Worm (Caenorhabditis elegans) whole organism, mixed stage, embryonic: ENCODE measurements around the gene srd-46.

Source experiments
- M03D4.4 ChIP-seq: sonication (generic microtip); optimal IDR thresholded peaks from 2 replicates; lab custom pipeline; 2017; ENCODE audit warnings: mild to moderate bottlenecking, missing genetic modification characterization, missing compliant biosample characterization
- bed-3 ChIP-seq: fragments of 200-800 bp; sonication (Bioruptor generic); optimal IDR thresholded peaks from 3 replicates; lab custom pipeline; 2018; ENCODE audit warnings: mild to moderate bottlenecking, missing genetic modification characterization, moderate library complexity, missing compliant biosample characterization
- blmp-1 ChIP-seq: fragments of 150-350 bp; optimal IDR thresholded peaks from 2 replicates; lab custom pipeline; 2014; ENCODE audit warnings: missing biosample characterization, missing genetic modification characterization
- ceh-39 ChIP-seq: fragments of 150-350 bp; optimal IDR thresholded peaks from 2 replicates; lab custom pipeline; 2014; ENCODE audit warnings: missing biosample characterization, missing genetic modification characterization
- ceh-43 ChIP-seq: fragments of 200-800 bp; sonication (Bioruptor generic); optimal IDR thresholded peaks from 2 replicates; lab custom pipeline; 2018; ENCODE audit warnings: mild to moderate bottlenecking, missing genetic modification characterization, moderate library complexity, missing compliant biosample characterization
- ceh-83 ChIP-seq: fragments of 200-800 bp; sonication (Bioruptor generic); optimal IDR thresholded peaks from 2 replicates; lab custom pipeline; 2018; ENCODE audit warnings: mild to moderate bottlenecking, missing genetic modification characterization, missing compliant biosample characterization
- ces-1 ChIP-seq: fragments of 150-350 bp; optimal IDR thresholded peaks from 2 replicates; lab custom pipeline; 2014; ENCODE audit warnings: missing biosample characterization, missing genetic modification reagents, missing genetic modification characterization
- cnd-1 ChIP-seq: fragments of 200-800 bp; sonication (Bioruptor generic); optimal IDR thresholded peaks from 2 replicates; lab custom pipeline; 2018; ENCODE audit warnings: mild to moderate bottlenecking, missing genetic modification characterization, missing compliant biosample characterization
- drap-1 ChIP-seq: fragments of 200-800 bp; sonication (Bioruptor generic); optimal IDR thresholded peaks from 3 replicates; lab custom pipeline; 2018; ENCODE audit warnings: mild to moderate bottlenecking, missing genetic modification characterization, missing compliant biosample characterization
- flh-1 ChIP-seq: fragments of 200-800 bp; sonication (Bioruptor generic); optimal IDR thresholded peaks from 2 replicates; lab custom pipeline; 2018; ENCODE audit warnings: mild to moderate bottlenecking, missing genetic modification characterization, moderate library complexity, missing compliant biosample characterization
- ham-2 ChIP-seq: fragments of 200-800 bp; sonication (Bioruptor generic); optimal IDR thresholded peaks from 2 replicates; lab custom pipeline; 2018; ENCODE audit warnings: mild to moderate bottlenecking, missing genetic modification characterization, missing compliant biosample characterization
- hlh-1 ChIP-seq: fragments of 150-350 bp; optimal IDR thresholded peaks from 2 replicates; lab custom pipeline; 2014; ENCODE audit warnings: missing biosample characterization, missing genetic modification reagents, missing genetic modification characterization
- lin-13 ChIP-seq: fragments of 150-350 bp; optimal IDR thresholded peaks from 2 replicates; lab custom pipeline; 2014; ENCODE audit warnings: missing biosample characterization, missing genetic modification characterization
- lin-32 ChIP-seq: fragments of 200-800 bp; sonication (Bioruptor generic); optimal IDR thresholded peaks from 2 replicates; lab custom pipeline; 2018; ENCODE audit warnings: mild to moderate bottlenecking, missing genetic modification characterization, missing compliant biosample characterization
- mab-5 ChIP-seq: fragments of 150-350 bp; optimal IDR thresholded peaks from 2 replicates; lab custom pipeline; 2014; ENCODE audit warnings: missing biosample characterization, missing genetic modification characterization
- mep-1 ChIP-seq: fragments of 150-350 bp; optimal IDR thresholded peaks from 2 replicates; lab custom pipeline; 2017; ENCODE audit warnings: missing biosample characterization, missing genetic modification reagents, missing genetic modification characterization, inconsistent platforms
- mls-2 ChIP-seq: sonication (generic microtip); optimal IDR thresholded peaks from 2 replicates; lab custom pipeline; 2016; ENCODE audit warnings: mild to moderate bottlenecking, missing genetic modification characterization, moderate library complexity, missing compliant biosample characterization
- nhr-12 ChIP-seq: fragments of 150-350 bp; optimal IDR thresholded peaks from 2 replicates; lab custom pipeline; 2014; ENCODE audit warnings: missing biosample characterization, missing genetic modification characterization
- nhr-2 ChIP-seq: fragments of 150-350 bp; optimal IDR thresholded peaks from 2 replicates; lab custom pipeline; 2014; ENCODE audit warnings: missing biosample characterization, missing genetic modification characterization
- nhr-28 ChIP-seq: fragments of 150-350 bp; optimal IDR thresholded peaks from 2 replicates; lab custom pipeline; 2014; ENCODE audit warnings: missing biosample characterization, missing genetic modification characterization
- nhr-76 ChIP-seq: sonication (generic microtip); optimal IDR thresholded peaks from 2 replicates; lab custom pipeline; 2017; ENCODE audit warnings: missing biosample characterization, missing genetic modification characterization
- pha-4 ChIP-seq: fragments of 150-350 bp; optimal IDR thresholded peaks from 2 replicates; lab custom pipeline; 2018; ENCODE audit warnings: missing biosample characterization, missing genetic modification reagents, missing genetic modification characterization
- sem-2 ChIP-seq: fragments of 200-800 bp; sonication (Bioruptor generic); optimal IDR thresholded peaks from 2 replicates; lab custom pipeline; 2018; ENCODE audit warnings: mild to moderate bottlenecking, missing genetic modification characterization, missing compliant biosample characterization
- snpc-4 ChIP-seq: fragments of 150-350 bp; optimal IDR thresholded peaks from 2 replicates; lab custom pipeline; 2014; ENCODE audit warnings: missing biosample characterization, missing genetic modification characterization
- sptf-1 ChIP-seq: sonication (generic microtip); optimal IDR thresholded peaks from 2 replicates; lab custom pipeline; 2017; ENCODE audit warnings: mild to moderate bottlenecking, missing genetic modification characterization, moderate library complexity, missing compliant biosample characterization
- tbx-8 ChIP-seq: fragments of 200-800 bp; sonication (Bioruptor generic); optimal IDR thresholded peaks from 2 replicates; lab custom pipeline; 2018; ENCODE audit warnings: mild to moderate bottlenecking, missing genetic modification characterization, moderate library complexity, missing compliant biosample characterization
- unc-120 ChIP-seq: sonication (generic microtip); optimal IDR thresholded peaks from 2 replicates; lab custom pipeline; 2017; ENCODE audit warnings: missing genetic modification characterization, missing compliant biosample characterization; ENCODE audit not compliant: poor library complexity, severe bottlenecking
- unc-62 ChIP-seq: fragments of 150-350 bp; optimal IDR thresholded peaks from 2 replicates; lab custom pipeline; 2014; ENCODE audit warnings: missing biosample characterization, missing genetic modification reagents, missing genetic modification characterization
- zip-8 ChIP-seq: fragments of 150-350 bp; optimal IDR thresholded peaks from 2 replicates; lab custom pipeline; 2014; ENCODE audit warnings: missing biosample characterization, missing genetic modification characterization
- ztf-11 ChIP-seq: fragments of 150-350 bp; optimal IDR thresholded peaks from 2 replicates; lab custom pipeline; 2014; ENCODE audit warnings: missing biosample characterization, missing genetic modification characterization

srd-46 gene

ce11 chrX:12367498-12367897 lies 35.6 kb downstream of the srd-46 start:
- TF ChIP-seq M03D4.4 (peak; percentile 74), lin-32 (GFP tag; lab: Kevin White, UChicago) (peak; percentile 49), zip-8 (tag; lab: Kevin White, UChicago) (no peak), unc-120 (tag; lab: Kevin White, UChicago) (peak; percentile 41), cnd-1 (tag; lab: Kevin White, UChicago) (peak; percentile 74), nhr-2 (tag; lab: Kevin White, UChicago) (no peak), nhr-28 (no peak), sptf-1 (peak; percentile 72), tbx-8 (GFP tag; lab: Kevin White, UChicago) (peak; percentile 36), mls-2 (tag; lab: Kevin White, UChicago) (peak; percentile 72), drap-1 (GFP tag; lab: Kevin White, UChicago) (peak; percentile 80), bed-3 (GFP tag; lab: Kevin White, UChicago) (peak; percentile 59), sem-2 (GFP tag; lab: Kevin White, UChicago) (peak; percentile 64), snpc-4 (no peak), ceh-43 (GFP tag; lab: Kevin White, UChicago) (peak; percentile 44), nhr-76 (no peak), ceh-83 (peak; percentile 84), hlh-1 (tag; lab: Kevin White, UChicago) (peak; percentile 26), mep-1 (tag; lab: Kevin White, UChicago) (peak; percentile 11), unc-62 (GFP tag; lab: Kevin White, UChicago) (no peak), lin-13 (tag; lab: Kevin White, UChicago) (no peak), ham-2 (GFP tag; lab: Kevin White, UChicago) (peak; percentile 51), ces-1 (GFP tag; lab: Kevin White, UChicago) (peak; percentile 2)

DNA sequence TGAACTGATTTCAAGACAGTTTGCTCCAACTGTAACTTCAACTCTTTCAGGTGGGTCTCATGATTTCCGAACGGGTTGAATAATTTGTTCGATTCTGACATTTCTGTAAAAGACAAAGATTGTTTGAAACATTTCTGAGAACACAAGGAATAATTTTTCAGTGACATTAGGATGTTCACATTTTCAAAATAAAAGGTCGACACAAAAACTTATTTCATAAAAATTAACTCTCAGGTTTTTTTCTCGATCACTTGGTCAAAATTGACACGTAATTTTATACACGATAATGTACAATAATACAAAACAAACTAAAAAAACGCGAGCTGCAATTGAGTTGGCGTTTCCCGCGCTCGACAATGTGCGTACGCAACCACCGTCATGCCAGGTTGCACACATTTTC lies 39.4 kb downstream of the srd-46 start, which contains the start of gene rif-1.2:
Gene rif-1.2, minus strand, starts transcription at position 101 of the 400 bp plus-strand sequence.
- TF ChIP-seq cnd-1 (tag; lab: Kevin White, UChicago) = no peak
- no peak for TF ChIP-seq drap-1 (GFP tag; lab: Kevin White, UChicago)
- no peak for TF ChIP-seq mls-2 (tag; lab: Kevin White, UChicago)
- no peak for TF ChIP-seq ceh-39 (tag; lab: Kevin White, UChicago)
- no peak for TF ChIP-seq zip-8 (tag; lab: Kevin White, UChicago)
- no peak for TF ChIP-seq snpc-4
- TF ChIP-seq unc-62 (GFP tag; lab: Kevin White, UChicago) = no peak
- no peak for TF ChIP-seq blmp-1 (tag; lab: Kevin White, UChicago)
- no peak for TF ChIP-seq ztf-11 (tag; lab: Kevin White, UChicago)
- TF ChIP-seq hlh-1 (tag; lab: Kevin White, UChicago) = no peak
- no peak for TF ChIP-seq lin-13 (tag; lab: Kevin White, UChicago)
- no peak for TF ChIP-seq nhr-28
- TF ChIP-seq flh-1 (GFP tag; lab: Kevin White, UChicago) = no peak

DNA sequence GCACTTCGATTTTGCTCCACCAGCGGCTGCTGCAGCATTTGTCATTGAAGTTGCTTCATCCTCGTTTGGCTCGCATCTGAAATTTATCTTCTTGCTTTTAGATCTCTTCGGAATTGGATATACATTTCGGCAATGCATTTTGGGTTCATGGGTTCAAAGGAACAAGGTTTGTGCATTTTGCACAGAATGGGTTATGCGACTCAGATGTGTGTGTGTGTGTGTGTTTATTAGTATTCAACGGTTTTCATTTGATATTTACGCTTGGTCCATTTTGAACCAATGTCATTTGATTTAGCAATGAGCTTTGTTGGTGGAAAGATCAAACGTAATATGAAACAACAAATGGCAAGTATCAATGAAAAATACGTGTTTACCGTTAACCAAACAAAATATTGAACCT lies 43.9 kb downstream of the srd-46 start:
- TF ChIP-seq lin-13 (tag; lab: Kevin White, UChicago) (no peak), mep-1 (tag; lab: Kevin White, UChicago) (no peak)

DNA sequence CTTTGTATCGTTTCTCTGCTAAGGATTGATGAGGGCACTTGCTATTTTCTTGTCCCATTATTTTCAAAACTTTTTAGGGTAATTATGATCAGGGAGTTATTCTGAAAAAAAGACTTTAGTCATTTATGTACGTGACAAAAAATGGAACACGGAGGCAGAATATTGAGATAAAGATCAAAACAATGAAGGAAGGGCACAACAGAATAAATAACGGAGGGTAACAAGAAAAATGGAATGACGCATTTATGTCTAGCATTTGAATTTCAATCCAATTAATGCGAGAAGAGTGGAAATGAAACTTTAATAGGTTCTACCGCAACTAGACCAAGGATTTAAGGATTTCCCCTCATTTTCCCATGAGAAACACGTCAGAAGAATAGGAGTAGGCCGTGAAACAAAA lies 46.4 kb downstream of the srd-46 start, which contains the start of gene glb-13:
Gene glb-13, minus strand, starts transcription at position 101 of the 400 bp plus-strand sequence.
- TF ChIP-seq ham-2 (GFP tag; lab: Kevin White, UChicago) (no peak), M03D4.4 (no peak), pha-4 (tag; lab: Kevin White, UChicago) (no peak), ceh-39 (tag; lab: Kevin White, UChicago) (no peak), unc-120 (tag; lab: Kevin White, UChicago) (no peak), mls-2 (tag; lab: Kevin White, UChicago) (no peak), nhr-28 (no peak), nhr-12 (tag; lab: Kevin White, UChicago) (no peak), unc-62 (GFP tag; lab: Kevin White, UChicago) (no peak), ces-1 (GFP tag; lab: Kevin White, UChicago) (no peak), mab-5 (tag; lab: Kevin White, UChicago) (no peak), nhr-2 (tag; lab: Kevin White, UChicago) (no peak), ceh-83 (no peak)
- TF ChIP-seq, all 35 proteins: peak for 0
